Fruit fly (Drosophila melanogaster): ENCODE results near the gene ClpP.

The ClpP gene

dm6 chr2L:10393467-10393866, 36.9 kb downstream of the ClpP start:
- TF ChIP-seq CG7045 (GFP tag; optimal IDR thresholded peaks at IDR 0.05), result no peak
- TF ChIP-seq CG14711 (tag; optimal IDR thresholded peaks at IDR 0.05), result no peak
- TF ChIP-seq pad (GFP tag; optimal IDR thresholded peaks at IDR 0.05), result no peak
- TF ChIP-seq CG12768 (GFP tag; optimal IDR thresholded peaks at IDR 0.05), result no peak
- no peak for TF ChIP-seq CG1620 (GFP tag; optimal IDR thresholded peaks at IDR 0.05)
- no peak for TF ChIP-seq CG33017 (tag; optimal IDR thresholded peaks at IDR 0.05)
- no peak for TF ChIP-seq Mnt (GFP tag; optimal IDR thresholded peaks at IDR 0.05)
- TF ChIP-seq Hr96 (GFP tag; optimal IDR thresholded peaks at IDR 0.05), result no peak
- no peak for TF ChIP-seq CG7101 (tag; optimal IDR thresholded peaks at IDR 0.05)
- TF ChIP-seq Crg-1 (GFP tag; optimal IDR thresholded peaks at IDR 0.05), result no peak
- TF ChIP-seq cic (GFP tag; optimal IDR thresholded peaks at IDR 0.05), result no peak
- TF ChIP-seq CG5204 (GFP tag; optimal IDR thresholded peaks at IDR 0.05), result no peak
- no peak for TF ChIP-seq kay (GFP tag; ENCODE audit: borderline replicate concordance)
- TF ChIP-seq toe (GFP tag; optimal IDR thresholded peaks at IDR 0.05), result no peak
- TF ChIP-seq CG11617 (GFP tag; optimal IDR thresholded peaks at IDR 0.05), result no peak
- TF ChIP-seq cnc (optimal IDR thresholded peaks at IDR 0.05), result no peak

dm6 chr2L:10395035-10395434, 38.4 kb downstream of the ClpP start:
- TF ChIP-seq tj (GFP tag; optimal IDR thresholded peaks at IDR 0.05), result peak; percentile 96
- TF ChIP-seq CG1620 (GFP tag; optimal IDR thresholded peaks at IDR 0.05), result no peak

dm6 chr2L:10395642-10396487, 39.3 kb downstream of the ClpP start, which contains the start of gene Mdh1:
Gene Mdh1 (minus strand): TSS chr2L:10396332.
- TF ChIP-seq CG12768 (GFP tag; optimal IDR thresholded peaks at IDR 0.05) (peak; percentile 19), Clk (GFP tag; optimal IDR thresholded peaks at IDR 0.05) (no peak), Mnt (GFP tag; optimal IDR thresholded peaks at IDR 0.05) (peak; percentile 28), CG11617 (GFP tag; optimal IDR thresholded peaks at IDR 0.05) (peak; percentile 5), CG33017 (tag; optimal IDR thresholded peaks at IDR 0.05) (peak; percentile 25), tj (GFP tag; optimal IDR thresholded peaks at IDR 0.05) (no peak), CG5204 (GFP tag; optimal IDR thresholded peaks at IDR 0.05) (no peak), kay (GFP tag; ENCODE audit: borderline replicate concordance) (peak; percentile 79), bab1 (GFP tag; optimal IDR thresholded peaks at IDR 0.05) (peak; percentile 32), CG7045 (GFP tag; optimal IDR thresholded peaks at IDR 0.05) (no peak), pad (GFP tag; optimal IDR thresholded peaks at IDR 0.05) (no peak)

- TF ChIP-seq CG11617 (GFP tag; optimal IDR thresholded peaks at IDR 0.05) (no peak), Clk (GFP tag; optimal IDR thresholded peaks at IDR 0.05) (no peak), toe (GFP tag; optimal IDR thresholded peaks at IDR 0.05) (no peak), CG7045 (GFP tag; optimal IDR thresholded peaks at IDR 0.05) (no peak), Mnt (GFP tag; optimal IDR thresholded peaks at IDR 0.05) (no peak), CG1620 (GFP tag; optimal IDR thresholded peaks at IDR 0.05) (no peak), cnc (optimal IDR thresholded peaks at IDR 0.05) (no peak), Hr96 (GFP tag; optimal IDR thresholded peaks at IDR 0.05) (no peak), tj (GFP tag; optimal IDR thresholded peaks at IDR 0.05) (no peak), CG7101 (tag; optimal IDR thresholded peaks at IDR 0.05) (no peak), CG5204 (GFP tag; optimal IDR thresholded peaks at IDR 0.05) (no peak), ovo (GFP tag; optimal IDR thresholded peaks at IDR 0.05) (no peak)
Observed at dm6 chr2L:10396488-10396824, 39.9 kb downstream of the ClpP start, which contains the start of gene Cnot4. Gene Cnot4 (plus strand): TSS chr2L:10396716.

dm6 chr2L:10396877-10397587, 40.4 kb downstream of the ClpP start:
- TF ChIP-seq cic (GFP tag; optimal IDR thresholded peaks at IDR 0.05), result peak; percentile 59
- TF ChIP-seq Clk (GFP tag; optimal IDR thresholded peaks at IDR 0.05), result no peak
- TF ChIP-seq kay (GFP tag; ENCODE audit: borderline replicate concordance), result peak; percentile 99
- peak; percentile 84 for TF ChIP-seq tj (GFP tag; optimal IDR thresholded peaks at IDR 0.05)
- peak; percentile 65 for TF ChIP-seq Mnt (GFP tag; optimal IDR thresholded peaks at IDR 0.05)
- TF ChIP-seq CG7045 (GFP tag; optimal IDR thresholded peaks at IDR 0.05), result no peak

dm6 chr2L:10403803-10404315, 47.3 kb downstream of the ClpP start:
- TF ChIP-seq kay (GFP tag; ENCODE audit: borderline replicate concordance) (peak; percentile 86), tj (GFP tag; optimal IDR thresholded peaks at IDR 0.05) (no peak), Clk (GFP tag; optimal IDR thresholded peaks at IDR 0.05) (no peak), bab1 (GFP tag; optimal IDR thresholded peaks at IDR 0.05) (peak; percentile 39), cic (GFP tag; optimal IDR thresholded peaks at IDR 0.05) (no peak), cnc (optimal IDR thresholded peaks at IDR 0.05) (no peak), CG5204 (GFP tag; optimal IDR thresholded peaks at IDR 0.05) (no peak)

Measured in whole organism, adult.